Fruit fly (Drosophila melanogaster): ENCODE results near the gene CG31862.

The CG31862 gene

dm6 chr2L:12343634-12344269 lies 5.1 kb downstream of the CG31862 start, which contains the start of the genes bru2 and CG43813:
bru2 (plus strand) TSS chr2L:12344219.
CG43813 (minus strand) TSS chr2L:12344266.
- no peak for TF ChIP-seq Sox15 (GFP tag; optimal IDR thresholded peaks at IDR 0.05)
- no peak for TF ChIP-seq Hr39 (GFP tag; optimal IDR thresholded peaks at IDR 0.05)
- TF ChIP-seq CG11294 (GFP tag; IDR thresholded peaks at IDR 0.05): no peak
- TF ChIP-seq spab (GFP tag; optimal IDR thresholded peaks at IDR 0.05): no peak
- TF ChIP-seq cyc (GFP tag; optimal IDR thresholded peaks at IDR 0.05): no peak
- no peak for TF ChIP-seq CG6854 (GFP tag; optimal IDR thresholded peaks at IDR 0.05)
- no peak for TF ChIP-seq OdsH (GFP tag; optimal IDR thresholded peaks at IDR 0.05)
- TF ChIP-seq esn (GFP tag; optimal IDR thresholded peaks at IDR 0.05): no peak
- no peak for TF ChIP-seq pdm3 (GFP tag; optimal IDR thresholded peaks at IDR 0.05)
- TF ChIP-seq CG3919 (GFP tag; optimal IDR thresholded peaks at IDR 0.05): no peak
- TF ChIP-seq CG4318 (GFP tag; optimal IDR thresholded peaks at IDR 0.05): no peak
- TF ChIP-seq fkh (GFP tag; optimal IDR thresholded peaks at IDR 0.05): no peak
- no peak for TF ChIP-seq CG6792 (GFP tag; optimal IDR thresholded peaks at IDR 0.05)

dm6 chr2L:12346163-12346892 lies 7.7 kb downstream of the CG31862 start:
- peak; percentile 32 for TF ChIP-seq fkh (GFP tag; optimal IDR thresholded peaks at IDR 0.05)
- TF ChIP-seq vri (GFP tag; optimal IDR thresholded peaks at IDR 0.05): peak; percentile 21
- TF ChIP-seq CG6792 (GFP tag; optimal IDR thresholded peaks at IDR 0.05): no peak

dm6 chr2L:12347034-12347433 lies 8.4 kb downstream of the CG31862 start:
- no peak for TF ChIP-seq CG10669 (GFP tag; optimal IDR thresholded peaks at IDR 0.05)
- TF ChIP-seq Gug (GFP tag; IDR thresholded peaks at IDR 0.05): no peak
- no peak for TF ChIP-seq CG31627 (GFP tag; optimal IDR thresholded peaks at IDR 0.05)

DNA sequence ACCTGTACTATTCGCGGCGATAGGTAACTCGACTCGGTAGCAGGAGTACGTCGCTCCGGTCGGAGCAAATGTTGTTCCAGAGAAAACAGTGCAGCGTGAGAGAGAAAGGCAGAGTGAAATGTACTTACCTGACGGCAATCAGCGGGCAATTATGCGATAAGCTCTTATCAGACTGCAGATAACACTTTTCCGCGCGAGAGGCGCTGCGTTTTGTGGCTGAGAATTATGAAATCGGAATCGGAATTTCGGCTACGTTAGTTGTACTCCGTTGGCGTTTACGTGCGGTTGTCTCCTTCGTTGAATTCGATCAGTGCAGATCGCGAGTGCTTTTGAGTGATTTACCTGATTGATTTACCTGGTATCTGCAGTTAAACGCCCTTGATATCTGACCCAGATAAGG lies 9.2 kb downstream of the CG31862 start:
- peak; percentile 31 for TF ChIP-seq Eip93F (GFP tag; optimal IDR thresholded peaks at IDR 0.05)
- TF ChIP-seq CG16779 (tag; optimal IDR thresholded peaks at IDR 0.05): no peak
- peak; percentile 98 for TF ChIP-seq vri (GFP tag; optimal IDR thresholded peaks at IDR 0.05)
- 0 out of 3 replicates have a peak, but pooled peaks have one; percentile 23 for TF ChIP-seq CG6163 (GFP tag; IDR thresholded peaks at IDR 0.05)
- no peak for TF ChIP-seq CG10669 (GFP tag; optimal IDR thresholded peaks at IDR 0.05)
- no peak for TF ChIP-seq Hr4 (GFP tag; optimal IDR thresholded peaks at IDR 0.05)
- no peak for TF ChIP-seq acj6 (GFP tag; optimal IDR thresholded peaks at IDR 0.05)
- TF ChIP-seq lz (GFP tag; optimal IDR thresholded peaks at IDR 0.05): no peak
- TF ChIP-seq CG6808 (GFP tag; optimal IDR thresholded peaks at IDR 0.05): no peak
- TF ChIP-seq CG6276 (GFP tag; optimal IDR thresholded peaks at IDR 0.05): no peak
- peak; percentile 41 for TF ChIP-seq fkh (GFP tag; optimal IDR thresholded peaks at IDR 0.05)
- TF ChIP-seq Sox102F (GFP tag; optimal IDR thresholded peaks at IDR 0.05): no peak
- TF ChIP-seq Eip78C (GFP tag): peak; percentile 12

- TF ChIP-seq achi (GFP tag; optimal IDR thresholded peaks at IDR 0.05): no peak
- TF ChIP-seq vri (GFP tag; optimal IDR thresholded peaks at IDR 0.05): peak; percentile 17
- TF ChIP-seq svp (GFP tag): peak; percentile 44
- TF ChIP-seq fkh (GFP tag; optimal IDR thresholded peaks at IDR 0.05): peak; percentile 12
Observed at dm6 chr2L:12348407-12349091, 9.9 kb downstream of the CG31862 start.

DNA sequence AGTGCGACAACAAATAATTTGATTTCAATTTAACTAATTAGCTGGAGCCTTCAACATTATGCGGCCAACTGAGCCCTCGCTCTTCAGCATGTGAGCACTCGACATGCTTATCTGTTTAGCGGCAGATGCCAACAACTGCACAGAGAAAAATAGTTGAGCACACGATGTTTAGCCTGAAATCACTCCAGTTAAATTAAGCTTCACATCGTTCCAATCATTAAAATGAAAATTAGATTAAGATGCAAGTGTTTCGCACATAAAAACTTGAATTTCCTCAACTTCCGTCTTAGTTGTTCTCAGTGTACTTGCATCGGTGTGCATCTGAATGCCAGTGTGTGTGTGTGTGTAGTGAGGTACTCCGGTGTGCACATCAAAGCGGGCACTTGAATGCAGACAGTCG lies 12.2 kb downstream of the CG31862 start:
- TF ChIP-seq Hr4 (GFP tag; optimal IDR thresholded peaks at IDR 0.05) (peak; percentile 42), CG10669 (GFP tag; optimal IDR thresholded peaks at IDR 0.05) (no peak), eg (GFP tag; IDR thresholded peaks at IDR 0.05) (peak; percentile 45; the same call in 1 of the 3 replicates), CG8632 (GFP tag; optimal IDR thresholded peaks at IDR 0.05) (peak; percentile 2), CG6163 (GFP tag; IDR thresholded peaks at IDR 0.05) (peak; percentile 68; the same call in 2 of the 3 replicates), CG4318 (GFP tag; optimal IDR thresholded peaks at IDR 0.05) (no peak), CG9139 (GFP tag; optimal IDR thresholded peaks at IDR 0.05) (no peak), CG8319 (GFP tag; optimal IDR thresholded peaks at IDR 0.05) (no peak), OdsH (GFP tag; optimal IDR thresholded peaks at IDR 0.05) (peak; percentile 21), CG15336 (GFP tag; IDR thresholded peaks at IDR 0.05) (0 out of 2 replicates have a peak, but pooled peaks have one; percentile 11), achi (GFP tag; optimal IDR thresholded peaks at IDR 0.05) (peak; percentile 10), CG3919 (GFP tag; optimal IDR thresholded peaks at IDR 0.05) (peak; percentile 32), CG6854 (GFP tag; optimal IDR thresholded peaks at IDR 0.05) (no peak), Blimp-1 (GFP tag; optimal IDR thresholded peaks at IDR 0.05) (no peak), Eip75B (GFP tag; optimal IDR thresholded peaks at IDR 0.05) (peak; percentile 8), CG32006 (GFP tag; optimal IDR thresholded peaks at IDR 0.05) (peak; percentile 33), Sox15 (GFP tag; optimal IDR thresholded peaks at IDR 0.05) (no peak), pdm3 (GFP tag; optimal IDR thresholded peaks at IDR 0.05) (no peak), acj6 (GFP tag; optimal IDR thresholded peaks at IDR 0.05) (peak; percentile 1), CG6808 (GFP tag; optimal IDR thresholded peaks at IDR 0.05) (no peak)
